Worm (Caenorhabditis elegans): ENCODE data around the gene sad-1.

The sad-1 gene

ce11 chrX:13528630-13529138 is 28.2 kb upstream of the sad-1 start, which contains the start of gene F18H3.4 (continued):
- TF ChIP-seq ceh-82 (tag; optimal IDR thresholded peaks at IDR 0.05) (no peak), ceh-20 (GFP tag; IDR thresholded peaks at IDR 0.05) (0 out of 2 replicates have a peak, but pooled peaks have one; percentile 44), tag-97 (GFP tag; IDR thresholded peaks at IDR 0.05) (no peak), lin-29 (GFP tag; IDR thresholded peaks at IDR 0.05) (no peak), mep-1 (tag; optimal IDR thresholded peaks at IDR 0.05) (peak; percentile 66), F10B5.3 (tag; optimal IDR thresholded peaks at IDR 0.05) (no peak), spr-3 (GFP tag; optimal IDR thresholded peaks at IDR 0.05) (no peak), hlh-11 (tag; optimal IDR thresholded peaks at IDR 0.05) (peak; percentile 96), nhr-41 (GFP tag; IDR thresholded peaks at IDR 0.05) (peak; percentile 46; the same call in 1 of the 2 replicates), daf-19 (GFP tag; conservative IDR thresholded peaks at IDR 0.05) (no peak), jun-1 (tag; optimal IDR thresholded peaks at IDR 0.05) (peak; percentile 48), duxl-1 (tag; optimal IDR thresholded peaks at IDR 0.05; ENCODE audit: poor library complexity) (no peak), Y5F2A.4 (GFP tag; optimal IDR thresholded peaks at IDR 0.05) (no peak), nhr-11 (tag; optimal IDR thresholded peaks at IDR 0.05) (no peak), fos-1 (tag; optimal IDR thresholded peaks at IDR 0.05) (no peak), zag-1 (tag; optimal IDR thresholded peaks at IDR 0.05) (no peak), nhr-76 (tag; optimal IDR thresholded peaks at IDR 0.05) (peak; percentile 30), pqm-1 (tag; optimal IDR thresholded peaks at IDR 0.05) (peak; percentile 61), snpc-1.2 (GFP tag; IDR thresholded peaks at IDR 0.05) (no peak), cey-2 (tag; optimal IDR thresholded peaks at IDR 0.05; ENCODE audit: borderline replicate concordance, insufficient read depth) (no peak), set-16 (GFP tag; IDR thresholded peaks at IDR 0.05) (no peak), nhr-25 (tag; optimal IDR thresholded peaks at IDR 0.05; ENCODE audit: borderline replicate concordance, insufficient read depth) (no peak), attf-4 (tag; optimal IDR thresholded peaks at IDR 0.05) (no peak), hmg-1.1 (GFP tag; IDR thresholded peaks at IDR 0.05) (0 out of 2 replicates have a peak, but pooled peaks have one; percentile 19), zip-11 (GFP tag; IDR thresholded peaks at IDR 0.05) (no peak), fkh-10 (GFP tag; optimal IDR thresholded peaks at IDR 0.05) (no peak), nhr-237 (tag; optimal IDR thresholded peaks at IDR 0.05) (no peak), lin-1 (GFP tag; IDR thresholded peaks at IDR 0.05) (peak; percentile 50; the same call in 1 of the 2 replicates), nhr-77 (tag; optimal IDR thresholded peaks at IDR 0.05) (peak; percentile 95), nhr-6 (tag; optimal IDR thresholded peaks at IDR 0.05) (peak; percentile 39), ZK337.2 (GFP tag; IDR thresholded peaks at IDR 0.05) (no peak), egl-27 (tag; optimal IDR thresholded peaks at IDR 0.05) (no peak), ceh-32 (tag; optimal IDR thresholded peaks at IDR 0.05; ENCODE audit: poor library complexity) (no peak), lin-38 (GFP tag; IDR thresholded peaks at IDR 0.05) (0 out of 2 replicates have a peak, but pooled peaks have one; percentile 20), F37D6.2 (tag; optimal IDR thresholded peaks at IDR 0.05) (no peak), unc-39 (tag; optimal IDR thresholded peaks at IDR 0.05) (no peak)

- TF ChIP-seq Y48G9A.11 (GFP tag; IDR thresholded peaks at IDR 0.05) (no peak), snpc-1.2 (GFP tag; IDR thresholded peaks at IDR 0.05) (no peak), ceh-62 (tag; optimal IDR thresholded peaks at IDR 0.05) (no peak), ceh-28 (tag; optimal IDR thresholded peaks at IDR 0.05) (no peak), mdl-1 (tag; optimal IDR thresholded peaks at IDR 0.05) (peak; percentile 70 to 87), saeg-2 (GFP tag; IDR thresholded peaks at IDR 0.05) (peak; percentile 89), hlh-11 (tag; optimal IDR thresholded peaks at IDR 0.05) (peak; percentile 98), mxl-3 (GFP tag; optimal IDR thresholded peaks at IDR 0.05) (peak; percentile 97), spr-1 (tag; optimal IDR thresholded peaks at IDR 0.05) (peak; percentile 73), skn-1 (tag; optimal IDR thresholded peaks at IDR 0.05) (no peak), ceh-44 (GFP tag; IDR thresholded peaks at IDR 0.05) (no peak), dmd-8 (GFP tag; IDR thresholded peaks at IDR 0.05) (0 out of 2 replicates have a peak, but pooled peaks have one; percentile 54), D1046.2 (GFP tag; IDR thresholded peaks at IDR 0.05) (0 out of 2 replicates have a peak, but pooled peaks have one; percentile 54), nhr-41 (GFP tag; IDR thresholded peaks at IDR 0.05) (peak; percentile 77; the same call in 1 of the 2 replicates), pqm-1 (tag; optimal IDR thresholded peaks at IDR 0.05) (peak; percentile 29), Y75B8A.6 (GFP tag; IDR thresholded peaks at IDR 0.05) (no peak), nhr-111 (GFP tag; optimal IDR thresholded peaks at IDR 0.05) (no peak), nhr-11 (tag; optimal IDR thresholded peaks at IDR 0.05) (peak; percentile 79), duxl-1 (tag; optimal IDR thresholded peaks at IDR 0.05; ENCODE audit: poor library complexity) (no peak)
Measured at ce11 chrX:13527347-13528092, 27.1 kb upstream of the sad-1 start, which contains the start of gene pab-2. TSS of gene pab-2 (minus strand) at chrX:13527415.
